Fruit fly (Drosophila melanogaster): ENCODE results near the gene rst.
A peak's percentile ranks its signal among the peaks of the same experiment; 100 is the strongest.

Gene rst

dm6 chrX:2949114-2949513 lies 24.5 kb downstream of the rst start (continued):
- TF ChIP-seq so (GFP tag; IDR thresholded peaks at IDR 0.05) (peak; percentile 66; the same call in 2 of the 3 replicates), tap (tag; optimal IDR thresholded peaks at IDR 0.05) (peak; percentile 28), amos (GFP tag; IDR thresholded peaks at IDR 0.05; ENCODE audit: partially characterized antibody) (peak; percentile 82), Lhr (GFP tag; optimal IDR thresholded peaks at IDR 0.05) (peak; percentile 3), sens (GFP tag) (peak; percentile 78), az2 (GFP tag; optimal IDR thresholded peaks at IDR 0.05) (no peak), Myb (GFP tag; optimal IDR thresholded peaks at IDR 0.05) (no peak), CG13287 (GFP tag; IDR thresholded peaks at IDR 0.05; ENCODE audit: partially characterized antibody) (peak; percentile 83), HmgZ (tag; optimal IDR thresholded peaks at IDR 0.05) (peak; percentile 26), HLH4C (GFP tag; IDR thresholded peaks at IDR 0.05; ENCODE audit: partially characterized antibody) (no peak; the same call in 2 of the 3 replicates), E2f2 (GFP tag; IDR thresholded peaks at IDR 0.05) (no peak), CG11695 (GFP tag; IDR thresholded peaks at IDR 0.05) (no peak), ase (GFP tag; IDR thresholded peaks at IDR 0.05) (no peak), CG13894 (tag; optimal IDR thresholded peaks at IDR 0.05) (peak; percentile 9), abd-A (tag; optimal IDR thresholded peaks at IDR 0.05) (no peak), Med (GFP tag) (peak; percentile 62), Fer2 (tag; optimal IDR thresholded peaks at IDR 0.05) (no peak), CG6791 (GFP tag; IDR thresholded peaks at IDR 0.05; ENCODE audit: partially characterized antibody) (peak; percentile 72), BEAF-32 (GFP tag; optimal IDR thresholded peaks at IDR 0.05) (peak; percentile 72), Pdp1 (GFP tag; optimal IDR thresholded peaks at IDR 0.05) (peak in 1 of 2 experiments; percentile 41), gro (GFP tag; optimal IDR thresholded peaks at IDR 0.05) (no peak), tup (GFP tag; optimal IDR thresholded peaks at IDR 0.05) (no peak), lab (GFP tag; optimal IDR thresholded peaks at IDR 0.05) (no peak), insv (GFP tag; optimal IDR thresholded peaks at IDR 0.05) (peak; percentile 3 to 96), CG4854 (GFP tag; optimal IDR thresholded peaks at IDR 0.05) (no peak), vnd (GFP tag; IDR thresholded peaks at IDR 0.05; ENCODE audit: partially characterized antibody) (peak; percentile 41; the same call in 1 of the 3 replicates), zen2 (GFP tag; IDR thresholded peaks at IDR 0.05; ENCODE audit: partially characterized antibody) (peak; percentile 54; the same call in 2 of the 3 replicates), CG11504 (tag; optimal IDR thresholded peaks at IDR 0.05) (peak; percentile 95), CG10267 (tag; optimal IDR thresholded peaks at IDR 0.05) (peak; percentile 7), ro (GFP tag; IDR thresholded peaks at IDR 0.05) (no peak), CG6765 (GFP tag; optimal IDR thresholded peaks at IDR 0.05) (no peak)

- peak; percentile 74 for TF ChIP-seq Drgx (GFP tag; IDR thresholded peaks at IDR 0.05)
- peak; percentile 69 for TF ChIP-seq CG13296 (GFP tag; optimal IDR thresholded peaks at IDR 0.05)
- TF ChIP-seq CG17568 (GFP tag; optimal IDR thresholded peaks at IDR 0.05): peak; percentile 25
- TF ChIP-seq CG15514 (GFP tag; optimal IDR thresholded peaks at IDR 0.05): peak; percentile 8
- TF ChIP-seq CG14050 (GFP tag; IDR thresholded peaks at IDR 0.05): no peak
- peak; percentile 17 for TF ChIP-seq CG4328 (GFP tag; optimal IDR thresholded peaks at IDR 0.05)
- TF ChIP-seq CG6854 (GFP tag; optimal IDR thresholded peaks at IDR 0.05): peak; percentile 10
- TF ChIP-seq nom (GFP tag; optimal IDR thresholded peaks at IDR 0.05): peak; percentile 97
- 0 out of 2 replicates have a peak, but pooled peaks have one; percentile 6 for TF ChIP-seq MBD-R2 (GFP tag; IDR thresholded peaks at IDR 0.05)
- TF ChIP-seq Pdp1 (GFP tag; optimal IDR thresholded peaks at IDR 0.05): peak in 1 of 2 experiments; percentile 71
- 0 out of 2 replicates have a peak, but pooled peaks have one; percentile 15 for TF ChIP-seq Scr (GFP tag; IDR thresholded peaks at IDR 0.05; ENCODE audit: partially characterized antibody)
- TF ChIP-seq exex (tag; optimal IDR thresholded peaks at IDR 0.05): peak; percentile 9
- peak; percentile 52 for TF ChIP-seq Sox100B (GFP tag; optimal IDR thresholded peaks at IDR 0.05)
- peak; percentile 25 for TF ChIP-seq Asciz (GFP tag; optimal IDR thresholded peaks at IDR 0.05)
- TF ChIP-seq CG5180 (GFP tag; optimal IDR thresholded peaks at IDR 0.05): peak; percentile 2
- peak; percentile 13 for TF ChIP-seq pzg (GFP tag; optimal IDR thresholded peaks at IDR 0.05)
- peak in 1 of 2 experiments; percentile 10 for TF ChIP-seq Eip74EF (GFP tag; optimal IDR thresholded peaks at IDR 0.05)
- no peak for TF ChIP-seq Dek (tag; optimal IDR thresholded peaks at IDR 0.05)
- peak; percentile 37 for TF ChIP-seq BEAF-32 (GFP tag; optimal IDR thresholded peaks at IDR 0.05)
These were observed 26.0 kb downstream of the rst start, which contains the start of gene CG3603 for dm6 chrX:2947545-2948072. Gene CG3603, plus strand, starts transcription at chrX:2948034.

All from whole organism, embryonic.